Fruit fly (Drosophila melanogaster) whole organism, wandering third instar larva: ENCODE data around the gene nullo.

Experiments used
- CG32264 ChIP-seq: fragments of 200-800 bp; sonication (Bioruptor generic); optimal IDR thresholded peaks from 2 replicates; lab custom pipeline; 2016; ENCODE audit warnings: missing biosample characterization, missing genetic modification characterization
- Jra ChIP-seq: sonication (Bioruptor generic); optimal IDR thresholded peaks from 2 replicates; lab custom pipeline; 2016; ENCODE audit warnings: missing biosample characterization, missing genetic modification characterization
- Myc ChIP-seq: fragments of >200 bp; optimal IDR thresholded peaks from 2 replicates; lab custom pipeline; 2017
- Rel ChIP-seq, 2 experiments: fragments of 200-800 bp; sonication (Bioruptor generic) in 1 of 2; optimal IDR thresholded peaks; 2 replicates in 1 of 2; 3 replicates in 1 of 2; lab custom pipeline; 2016 to 2019; ENCODE audit warnings: mild to moderate bottlenecking in 2 of 2, missing biosample characterization in 2 of 2, missing genetic modification characterization in 2 of 2, moderate library complexity in 1 of 2
- Sp1 ChIP-seq: fragments of 200-800 bp; sonication (Bioruptor generic); optimal IDR thresholded peaks from 3 replicates; lab custom pipeline; 2019; ENCODE audit warnings: missing biosample characterization, mild to moderate bottlenecking, missing genetic modification characterization, moderate library complexity
- br ChIP-seq: fragments of 200-800 bp; sonication (Bioruptor generic); optimal IDR thresholded peaks from 2 replicates; lab custom pipeline; 2016; ENCODE audit warnings: missing biosample characterization, missing genetic modification characterization
- foxo ChIP-seq, 2 experiments: fragments of 200-800 bp; sonication (Bioruptor generic); optimal IDR thresholded peaks; 2 replicates in 1 of 2; 3 replicates in 1 of 2; lab custom pipeline; 2016 to 2017; ENCODE audit warnings: missing biosample characterization in 2 of 2, missing genetic modification characterization in 2 of 2
- h ChIP-seq: fragments of 200-800 bp; sonication (Bioruptor generic); optimal IDR thresholded peaks from 3 replicates; lab custom pipeline; 2016; ENCODE audit warnings: missing biosample characterization, mild to moderate bottlenecking, missing genetic modification characterization
- jim ChIP-seq: fragments of 175-275, 200-325 bp; sonication (Bioruptor generic); optimal IDR thresholded peaks from 2 replicates; lab custom pipeline; 2016; ENCODE audit warnings: missing biosample characterization, mild to moderate bottlenecking, missing genetic modification characterization
- rgr ChIP-seq: fragments of 200-800 bp; sonication (Bioruptor generic); optimal IDR thresholded peaks from 3 replicates; lab custom pipeline; 2016; ENCODE audit warnings: missing biosample characterization, mild to moderate bottlenecking, missing genetic modification characterization

The nullo gene

dm6 chrX:7097859-7098303 is 48.6 kb downstream of the nullo start, which contains the start of gene Sxl:
TSS of gene Sxl (minus strand) at chrX:7098053.
- peak; percentile 18 for TF ChIP-seq Sp1
- TF ChIP-seq Jra (GFP tag; lab: Kevin White, UChicago) = no peak
- TF ChIP-seq CG32264 = no peak
- TF ChIP-seq Rel (GFP tag; optimal IDR thresholded peaks at IDR 0.05; lab: Kevin White, UChicago) = no peak
- TF ChIP-seq Rel (tag; optimal IDR thresholded peaks at IDR 0.05; lab: Kevin White, UChicago) = peak; percentile 87
- TF ChIP-seq foxo (GFP tag; optimal IDR thresholded peaks at IDR 0.05; lab: Kevin White, UChicago) = peak in 1 of 2 experiments; percentile 46
- peak; percentile 33 for TF ChIP-seq h (GFP tag; lab: Kevin White, UChicago)
- TF ChIP-seq rgr = peak; percentile 10
- TF ChIP-seq jim (GFP tag; lab: Kevin White, UChicago) = no peak
- TF ChIP-seq Myc (lab: Kevin White, UChicago) = peak; percentile 4
- peak; percentile 29 for TF ChIP-seq br (GFP tag; lab: Kevin White, UChicago)
